Worm (Caenorhabditis elegans) whole organism, L4/young adult: ENCODE measurements around the gene H23N18.6.

ENCODE experiments used
- W03F9.2 ChIP-seq: fragments of 150-350 bp; optimal IDR thresholded peaks from 2 replicates; lab custom pipeline; 2014; ENCODE audit warnings: missing biosample characterization, missing genetic modification characterization
- dao-5 ChIP-seq: sonication (generic microtip); optimal IDR thresholded peaks from 2 replicates; lab custom pipeline; 2016; ENCODE audit warnings: missing genotype, missing genetic modification characterization, moderate library complexity, missing compliant biosample characterization
- him-1 ChIP-seq: sonication (generic microtip); optimal IDR thresholded peaks from 2 replicates; lab custom pipeline; 2016; ENCODE audit warnings: missing genotype, missing genetic modification reagents, missing genetic modification characterization, missing compliant biosample characterization

H23N18.6 gene

ce11 chrV:4865364-4865763 lies 49.5 kb downstream of the H23N18.6 start, which contains the start of gene srd-32:
Gene srd-32 (plus strand): TSS chrV:4865664.
- TF ChIP-seq him-1 (no peak), dao-5 (tag; lab: Kevin White, UChicago) (no peak), W03F9.2 (no peak)

ce11 chrV:4864330-4864729 lies 50.5 kb downstream of the H23N18.6 start:
- no peak for TF ChIP-seq dao-5 (tag; lab: Kevin White, UChicago)
- no peak for TF ChIP-seq him-1
- no peak for TF ChIP-seq W03F9.2
